Worm (Caenorhabditis elegans) whole organism, L4 larva: ENCODE measurements around the gene acd-4.
A peak's percentile ranks its signal among the peaks of the same experiment; 100 is the strongest.

Experiments used
- F26F4.8 ChIP-seq: fragments of 200-800 bp; sonication (Bioruptor generic); conservative IDR thresholded peaks from 2 replicates; pipeline ENCODE4 v1.3.6; 2022; ENCODE audit warnings: missing genetic modification characterization, missing compliant biosample characterization
- F37D6.2 ChIP-seq: sonication (generic microtip); optimal IDR thresholded peaks from 2 replicates; lab custom pipeline; 2016; ENCODE audit warnings: mild to moderate bottlenecking, missing genetic modification characterization, missing compliant biosample characterization
- F44E2.7 ChIP-seq: fragments of 200-800 bp; sonication (Bioruptor generic); IDR thresholded peaks from 2 replicates; pipeline ENCODE4 v2.1.2; 2022; ENCODE audit warnings: missing genetic modification characterization, missing compliant biosample characterization
- F49E8.2 ChIP-seq: sonication (generic microtip); optimal IDR thresholded peaks from 2 replicates; lab custom pipeline; 2016; ENCODE audit warnings: missing compliant biosample characterization, mild to moderate bottlenecking, missing genetic modification characterization, borderline replicate concordance
- Y48G9A.11 ChIP-seq: fragments of 200-800 bp; sonication (Bioruptor generic); IDR thresholded peaks from 2 replicates; pipeline ENCODE4 v1.3.6; 2022; ENCODE audit warnings: missing genetic modification reagents, missing genetic modification characterization, missing compliant biosample characterization
- ZK337.2 ChIP-seq: fragments of 200-800 bp; sonication (Bioruptor generic); IDR thresholded peaks from 2 replicates; pipeline ENCODE4 v1.3.6; 2022; ENCODE audit warnings: missing genetic modification reagents, missing genetic modification characterization, missing compliant biosample characterization
- ZK546.5 ChIP-seq, 2 experiments: sonication (generic microtip); optimal IDR thresholded peaks; 2 replicates each; lab custom pipeline; 2017; ENCODE audit warnings: missing biosample characterization in 2 of 2, missing genetic modification characterization in 2 of 2
- aha-1 ChIP-seq: fragments of 150-350 bp; peaks from one replicate; lab custom pipeline; 2014; ENCODE audit warnings: missing biosample characterization, missing genetic modification characterization
- aly-2 ChIP-seq: sonication (generic microtip); optimal IDR thresholded peaks from 2 replicates; lab custom pipeline; 2018; ENCODE audit warnings: missing biosample characterization, missing genetic modification characterization
- ama-1 ChIP-seq: fragments of 150-350 bp; optimal IDR thresholded peaks from 2 replicates; lab custom pipeline; 2014; ENCODE audit warnings: inconsistent platforms, mixed read lengths
- ceh-20 ChIP-seq: fragments of 200-800 bp; sonication (Bioruptor generic); IDR thresholded peaks from 2 replicates; pipeline ENCODE4 v1.3.6; 2022; ENCODE audit warnings: missing genetic modification reagents, missing genetic modification characterization, missing compliant biosample characterization
- ceh-62 ChIP-seq: sonication (generic microtip); optimal IDR thresholded peaks from 2 replicates; lab custom pipeline; 2017; ENCODE audit warnings: missing biosample characterization, missing genetic modification characterization
- ces-1 ChIP-seq: fragments of 150-350 bp; sonication (generic microtip); optimal IDR thresholded peaks from 4 replicates; lab custom pipeline; 2014; ENCODE audit warnings: missing biosample characterization, missing genetic modification reagents, missing genetic modification characterization
- cey-2 ChIP-seq: sonication (generic microtip); optimal IDR thresholded peaks from 3 replicates; lab custom pipeline; 2017; ENCODE audit warnings: missing genetic modification characterization, mild to moderate bottlenecking, missing compliant biosample characterization, antibody characterized with exemption, borderline replicate concordance; ENCODE audit not compliant: insufficient read depth
- ctbp-1 ChIP-seq: fragments of 200-800 bp; sonication (Bioruptor generic); IDR thresholded peaks from 2 replicates; pipeline ENCODE4 v1.3.6; 2022; ENCODE audit warnings: missing genetic modification reagents, missing genetic modification characterization, missing compliant biosample characterization
- daf-16 ChIP-seq, 3 experiments: sonication (generic microtip); optimal IDR thresholded peaks; 2 replicates each; lab custom pipeline; 2016 to 2017; ENCODE audit warnings: missing genetic modification characterization in 3 of 3, missing genetic modification reagents in 3 of 3, mild to moderate bottlenecking in 2 of 3, missing compliant biosample characterization in 2 of 3, missing biosample characterization in 1 of 3, moderate library complexity in 1 of 3
- hlh-11 ChIP-seq: fragments of 200-800 bp; sonication (Bioruptor generic); optimal IDR thresholded peaks from 2 replicates; lab custom pipeline; 2018; ENCODE audit warnings: mild to moderate bottlenecking, missing genetic modification characterization, missing compliant biosample characterization
- hlh-30 ChIP-seq: sonication (generic microtip); optimal IDR thresholded peaks from 2 replicates; lab custom pipeline; 2017; ENCODE audit warnings: antibody characterized with exemption, mild to moderate bottlenecking, missing genetic modification characterization, missing compliant biosample characterization; ENCODE audit not compliant: insufficient read depth
- hmg-1.1 ChIP-seq: fragments of 200-800 bp; sonication (Bioruptor generic); IDR thresholded peaks from 2 replicates; pipeline ENCODE4 v1.3.6; 2022; ENCODE audit warnings: missing genetic modification reagents, missing genetic modification characterization, missing compliant biosample characterization
- jun-1 ChIP-seq: fragments of 150-350 bp; optimal IDR thresholded peaks from 2 replicates; lab custom pipeline; 2014; ENCODE audit warnings: missing biosample characterization, missing genetic modification reagents, missing genetic modification characterization
- lim-7 ChIP-seq: fragments of 200-800 bp; sonication (Bioruptor generic); IDR thresholded peaks from 2 replicates; pipeline ENCODE4 v1.3.6; 2022; ENCODE audit warnings: missing genetic modification characterization, missing compliant biosample characterization
- lin-1 ChIP-seq: fragments of 200-800 bp; sonication (Bioruptor generic); IDR thresholded peaks from 2 replicates; pipeline ENCODE4 v1.3.6; 2022; ENCODE audit warnings: missing genetic modification reagents, missing genetic modification characterization, missing compliant biosample characterization
- lin-15B ChIP-seq: fragments of 150-350 bp; sonication (generic microtip); optimal IDR thresholded peaks from 3 replicates; lab custom pipeline; 2014; ENCODE audit warnings: missing biosample characterization, missing genetic modification characterization
- lin-29 ChIP-seq: fragments of 200-800 bp; sonication (Bioruptor generic); IDR thresholded peaks from 2 replicates; pipeline ENCODE4 v1.3.6; 2022; ENCODE audit warnings: missing genetic modification reagents, missing genetic modification characterization, missing compliant biosample characterization
- lin-38 ChIP-seq: fragments of 200-800 bp; sonication (Bioruptor generic); IDR thresholded peaks from 2 replicates; pipeline ENCODE4 v1.3.6; 2022; ENCODE audit warnings: missing genetic modification reagents, missing genetic modification characterization, missing compliant biosample characterization
- lir-3 ChIP-seq: sonication (generic microtip); optimal IDR thresholded peaks from 2 replicates; lab custom pipeline; 2016; ENCODE audit warnings: mild to moderate bottlenecking, missing genetic modification characterization, missing compliant biosample characterization
- lsy-2 ChIP-seq, 2 experiments: fragments of 150-350 bp in 1 of 2; sonication (generic microtip) in 1 of 2; optimal IDR thresholded peaks; 2 replicates each; lab custom pipeline; 2014 to 2017; ENCODE audit warnings: missing biosample characterization in 2 of 2, missing genetic modification characterization in 2 of 2
- madf-5 ChIP-seq, 2 experiments: fragments of 200-800 bp; sonication (Bioruptor generic); IDR thresholded peaks; 2 replicates each; pipeline ENCODE4 v1.3.6; 2022; ENCODE audit warnings: missing compliant biosample characterization in 2 of 2, missing genetic modification characterization in 2 of 2
- mdt-29 ChIP-seq: fragments of 200-800 bp; sonication (Bioruptor generic); IDR thresholded peaks from 2 replicates; pipeline ENCODE4 v1.3.6; 2022; ENCODE audit warnings: missing genetic modification reagents, missing genetic modification characterization, missing compliant biosample characterization
- mxl-3 ChIP-seq: fragments of 200-800 bp; sonication (Bioruptor generic); optimal IDR thresholded peaks from 2 replicates; lab custom pipeline; 2018; ENCODE audit warnings: mild to moderate bottlenecking, missing genetic modification characterization, missing compliant biosample characterization
- nhr-11 ChIP-seq: fragments of 150-350 bp; optimal IDR thresholded peaks from 2 replicates; lab custom pipeline; 2014; ENCODE audit warnings: missing biosample characterization, missing genetic modification characterization
- nhr-111 ChIP-seq: fragments of 200-800 bp; sonication (Bioruptor generic); optimal IDR thresholded peaks from 2 replicates; lab custom pipeline; 2018; ENCODE audit warnings: mild to moderate bottlenecking, missing genetic modification characterization, missing compliant biosample characterization
- nhr-25 ChIP-seq: sonication (generic microtip); optimal IDR thresholded peaks from 2 replicates; lab custom pipeline; 2017; ENCODE audit warnings: missing genetic modification characterization, mild to moderate bottlenecking, missing compliant biosample characterization, antibody characterized with exemption, moderate library complexity, borderline replicate concordance; ENCODE audit not compliant: insufficient read depth
- nhr-76 ChIP-seq: fragments of 150-350 bp; optimal IDR thresholded peaks from 2 replicates; lab custom pipeline; 2014; ENCODE audit warnings: missing biosample characterization, missing genetic modification characterization
- rbr-2 ChIP-seq: sonication (generic microtip); optimal IDR thresholded peaks from 2 replicates; lab custom pipeline; 2016; ENCODE audit warnings: missing genotype, missing genetic modification characterization, missing compliant biosample characterization
- set-16 ChIP-seq: fragments of 200-800 bp; sonication (Bioruptor generic); IDR thresholded peaks from 2 replicates; pipeline ENCODE4 v1.3.6; 2022; ENCODE audit warnings: missing genetic modification reagents, missing genetic modification characterization, missing compliant biosample characterization
- tag-97 ChIP-seq: fragments of 200-800 bp; sonication (Bioruptor generic); IDR thresholded peaks from 2 replicates; pipeline ENCODE4 v1.3.6; 2022; ENCODE audit warnings: missing genetic modification characterization, missing compliant biosample characterization
- tra-1 ChIP-seq: fragments of 200-800 bp; sonication (Bioruptor generic); IDR thresholded peaks from 2 replicates; pipeline ENCODE4 v1.3.6; 2022; ENCODE audit warnings: missing genetic modification reagents, missing genetic modification characterization, missing compliant biosample characterization
- zag-1 ChIP-seq: fragments of 150-350 bp; optimal IDR thresholded peaks from 2 replicates; lab custom pipeline; 2014; ENCODE audit warnings: missing biosample characterization, missing genetic modification characterization
- zfp-3 ChIP-seq: fragments of 200-800 bp; sonication (Bioruptor generic); conservative IDR thresholded peaks from 2 replicates; pipeline ENCODE4 v1.3.6; 2022; ENCODE audit warnings: missing genetic modification reagents, missing genetic modification characterization, missing compliant biosample characterization

acd-4 gene

ce11 chrV:8615711-8616110 lies 22.3 kb upstream of the acd-4 start (continued):
- no peak for TF ChIP-seq tra-1 (GFP tag; lab: Robert Waterston, UW)
- no peak for TF ChIP-seq ces-1
- TF ChIP-seq nhr-25 = no peak
- no peak for TF ChIP-seq aly-2 (tag; lab: Kevin White, UChicago)
- no peak for TF ChIP-seq ZK337.2 (GFP tag; lab: Robert Waterston, UW)
- no peak for TF ChIP-seq nhr-76 (tag; lab: Kevin White, UChicago)
- no peak for TF ChIP-seq Y48G9A.11
- TF ChIP-seq tag-97 (GFP tag; lab: Robert Waterston, UW) = no peak
- peak; percentile 68 for TF ChIP-seq ama-1
- TF ChIP-seq F37D6.2 (tag; lab: Kevin White, UChicago) = no peak
- no peak for TF ChIP-seq hlh-11 (tag; lab: Kevin White, UChicago)
- no peak for TF ChIP-seq jun-1 (tag; lab: Kevin White, UChicago)
- 0 out of 2 replicates have a peak, but pooled peaks have one; percentile 7 for TF ChIP-seq ctbp-1 (GFP tag; lab: Robert Waterston, UW)
- no peak for TF ChIP-seq ZK546.5 (tag; optimal IDR thresholded peaks at IDR 0.05; lab: Kevin White, UChicago)
- no peak for TF ChIP-seq set-16 (GFP tag; lab: Robert Waterston, UW)
- TF ChIP-seq zag-1 (tag; lab: Kevin White, UChicago) = no peak
- no peak for TF ChIP-seq mdt-29 (GFP tag; lab: Robert Waterston, UW)
- TF ChIP-seq nhr-11 (tag; lab: Kevin White, UChicago) = no peak
- no peak for TF ChIP-seq lir-3
- no peak for TF ChIP-seq lin-15B (tag; lab: Kevin White, UChicago)
- TF ChIP-seq aha-1 (tag; lab: Kevin White, UChicago) = peak; percentile 77
- TF ChIP-seq rbr-2 (tag; lab: Kevin White, UChicago) = no peak
- TF ChIP-seq daf-16 (GFP tag; optimal IDR thresholded peaks at IDR 0.05; lab: Kevin White, UChicago) = no peak
- peak; percentile 9 for TF ChIP-seq daf-16 (tag; optimal IDR thresholded peaks at IDR 0.05; lab: Kevin White, UChicago)
- no peak for TF ChIP-seq F49E8.2 (tag; lab: Kevin White, UChicago)
- TF ChIP-seq ceh-62 (tag; lab: Kevin White, UChicago) = no peak
- no peak for TF ChIP-seq lin-1 (GFP tag; lab: Robert Waterston, UW)
- no peak for TF ChIP-seq cey-2 (tag; lab: Kevin White, UChicago)
- 0 out of 2 replicates have a peak, but pooled peaks have one; percentile 20 for TF ChIP-seq hmg-1.1
- TF ChIP-seq zfp-3 = no peak
- no peak for TF ChIP-seq hlh-30
- no peak for TF ChIP-seq ceh-20 (GFP tag; lab: Robert Waterston, UW)
- TF ChIP-seq mxl-3 (GFP tag; lab: Kevin White, UChicago) = no peak
- TF ChIP-seq nhr-111 = no peak
- TF ChIP-seq F26F4.8 = no peak
- TF ChIP-seq lin-38 = no peak
- no peak for TF ChIP-seq lim-7 (GFP tag; lab: Robert Waterston, UW)

- TF ChIP-seq aha-1 (tag; lab: Kevin White, UChicago) (peak; percentile 79), F44E2.7 (GFP tag; lab: Robert Waterston, UW) (no peak), madf-5 (GFP tag; IDR thresholded peaks at IDR 0.05; lab: Robert Waterston, UW) (no peak), lsy-2 (tag; optimal IDR thresholded peaks at IDR 0.05; lab: Kevin White, UChicago) (no peak), lin-29 (GFP tag; lab: Robert Waterston, UW) (no peak)
These were observed 19.3 kb upstream of the acd-4 start, which contains the start of gene grd-5 for ce11 chrV:8618738-8619137. Gene grd-5, plus strand, starts transcription at chrV:8619032.
